Worm (Caenorhabditis elegans) whole organism, midembryonic: Measurements from ENCODE around the gene dct-7.

Experiments used
- T22C8.4 ChIP-seq: fragments of 200-800 bp; sonication (Bioruptor generic); IDR thresholded peaks from 2 replicates; pipeline ENCODE4 v1.3.6; 2022; ENCODE audit warnings: missing genetic modification characterization, missing compliant biosample characterization
- cog-1 ChIP-seq: sonication (generic microtip); optimal IDR thresholded peaks from 2 replicates; lab custom pipeline; 2016; ENCODE audit warnings: missing genetic modification characterization, missing compliant biosample characterization
- flt-1 ChIP-seq: fragments of 200-800 bp; sonication (Bioruptor generic); IDR thresholded peaks from 2 replicates; pipeline ENCODE4 v1.3.6; 2022; ENCODE audit warnings: missing genetic modification characterization, missing compliant biosample characterization
- klf-2 ChIP-seq: fragments of 200-800 bp; sonication (Bioruptor generic); conservative IDR thresholded peaks from 2 replicates; pipeline ENCODE4 v1.3.6; 2022; ENCODE audit warnings: missing genetic modification reagents, missing genetic modification characterization, missing compliant biosample characterization
- med-1 ChIP-seq: sonication (generic microtip); optimal IDR thresholded peaks from 2 replicates; lab custom pipeline; 2017; ENCODE audit warnings: missing genetic modification characterization, mild to moderate bottlenecking, missing compliant biosample characterization, antibody characterized with exemption, missing genetic modification reagents; ENCODE audit not compliant: insufficient read depth
- ref-1 ChIP-seq: fragments of 200-800 bp; sonication (Bioruptor generic); conservative IDR thresholded peaks from 2 replicates; pipeline ENCODE4 v1.3.6; 2022; ENCODE audit warnings: missing genetic modification reagents, missing genetic modification characterization, missing compliant biosample characterization
- tab-1 ChIP-seq: fragments of 200-800 bp; sonication (Bioruptor generic); IDR thresholded peaks from 2 replicates; pipeline ENCODE4 v1.3.6; 2022; ENCODE audit warnings: missing genetic modification characterization, missing compliant biosample characterization
- ztf-23 ChIP-seq: fragments of 200-800 bp; sonication (Bioruptor generic); IDR thresholded peaks from 2 replicates; pipeline ENCODE4 v1.3.6; 2022; ENCODE audit warnings: missing genetic modification reagents, missing genetic modification characterization, missing compliant biosample characterization
- ztf-29 ChIP-seq: fragments of 200-800 bp; sonication (Bioruptor generic); IDR thresholded peaks from 2 replicates; pipeline ENCODE4 v1.3.6; 2022; ENCODE audit warnings: missing genetic modification reagents, missing genetic modification characterization, missing compliant biosample characterization

Gene dct-7

DNA sequence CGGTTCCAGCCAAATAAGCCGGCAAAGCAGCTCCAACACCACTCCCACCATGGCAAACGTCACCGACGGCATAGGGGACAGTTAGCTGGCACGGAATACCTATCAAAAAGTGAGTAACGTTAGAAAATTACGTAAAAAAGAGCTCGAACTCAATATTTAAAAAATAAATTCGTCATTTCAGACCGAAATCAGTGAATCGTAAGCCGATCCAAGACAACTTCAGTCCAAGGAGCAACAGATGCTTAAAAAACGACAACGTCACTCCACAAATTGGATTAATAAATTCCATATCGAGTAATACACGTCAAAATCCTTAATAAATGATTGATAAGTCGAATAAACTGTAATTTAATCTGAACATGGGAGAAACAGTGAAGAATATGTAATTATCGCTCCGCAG, 15.9 kb upstream of the dct-7 start:
- TF ChIP-seq klf-2, result no peak
- no peak for TF ChIP-seq ztf-23 (GFP tag; lab: Robert Waterston, UW)
- no peak for TF ChIP-seq tab-1 (GFP tag; lab: Robert Waterston, UW)
- no peak for TF ChIP-seq flt-1 (GFP tag; lab: Robert Waterston, UW)
- TF ChIP-seq med-1, result no peak
- no peak for TF ChIP-seq ztf-29 (GFP tag; lab: Robert Waterston, UW)
- no peak for TF ChIP-seq cog-1 (tag; lab: Kevin White, UChicago)
- no peak for TF ChIP-seq T22C8.4 (GFP tag; lab: Robert Waterston, UW)
- no peak for TF ChIP-seq ref-1 (GFP tag; lab: Robert Waterston, UW)

DNA sequence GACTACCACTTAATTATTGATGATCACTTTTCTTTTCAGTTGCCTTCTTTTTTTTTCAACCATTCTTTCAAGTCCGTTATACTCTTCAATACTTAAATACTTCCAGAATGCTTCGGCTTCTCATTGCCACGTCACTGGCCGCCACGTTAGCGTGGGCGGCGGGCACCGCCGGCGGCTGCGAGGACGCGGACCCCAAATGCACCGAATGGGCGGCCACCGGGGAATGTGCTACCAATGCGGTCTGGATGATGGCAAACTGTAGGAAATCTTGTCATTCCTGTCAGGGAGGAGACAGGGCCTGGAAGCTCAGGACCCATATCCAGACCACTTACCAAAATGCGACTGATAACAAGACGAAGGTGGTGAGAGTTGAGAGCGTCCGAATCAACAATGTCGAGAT, 10.8 kb upstream of the dct-7 start, which contains the start of gene lgc-22:
TSS of gene lgc-22 (plus strand) at position 105 of the 400 bp plus-strand sequence.
- TF ChIP-seq ztf-29 (GFP tag; lab: Robert Waterston, UW), result no peak
- peak; percentile 41; the same call in 1 of the 2 replicates for TF ChIP-seq tab-1 (GFP tag; lab: Robert Waterston, UW)

DNA sequence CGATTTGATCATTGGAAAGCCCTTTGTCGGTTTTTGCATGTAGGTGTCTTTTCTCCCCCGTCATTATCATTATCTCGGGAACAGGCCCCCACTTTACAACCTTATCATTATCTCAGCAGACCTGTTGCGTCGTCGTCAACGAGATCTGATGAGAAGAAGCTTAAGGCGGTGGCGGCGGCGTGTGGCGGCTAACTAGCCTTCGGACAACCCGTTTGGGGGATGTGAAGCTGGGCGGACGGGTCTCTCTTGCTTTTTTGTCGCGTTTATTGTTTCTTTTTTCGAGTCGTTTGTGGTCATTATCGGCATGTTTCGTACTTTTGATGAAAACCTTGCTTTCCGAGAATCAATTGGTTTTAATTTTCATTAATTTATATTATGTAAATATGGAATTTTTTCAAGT, 9.6 kb upstream of the dct-7 start:
- no peak for TF ChIP-seq tab-1 (GFP tag; lab: Robert Waterston, UW)
- TF ChIP-seq flt-1 (GFP tag; lab: Robert Waterston, UW), result no peak
- no peak for TF ChIP-seq med-1
- no peak for TF ChIP-seq T22C8.4 (GFP tag; lab: Robert Waterston, UW)
- TF ChIP-seq ztf-23 (GFP tag; lab: Robert Waterston, UW), result no peak
- no peak for TF ChIP-seq ref-1 (GFP tag; lab: Robert Waterston, UW)
- TF ChIP-seq klf-2, result no peak
- TF ChIP-seq cog-1 (tag; lab: Kevin White, UChicago), result no peak
- no peak for TF ChIP-seq ztf-29 (GFP tag; lab: Robert Waterston, UW)

ce11 chrIV:4298983-4299382, 8.6 kb upstream of the dct-7 start, which contains the start of gene F15E6.9:
F15E6.9 (minus strand) TSS chrIV:4299083.
- TF ChIP-seq flt-1 (GFP tag; lab: Robert Waterston, UW) (no peak), ztf-23 (GFP tag; lab: Robert Waterston, UW) (no peak), cog-1 (tag; lab: Kevin White, UChicago) (no peak)

- TF ChIP-seq cog-1 (tag; lab: Kevin White, UChicago) (no peak), tab-1 (GFP tag; lab: Robert Waterston, UW) (no peak), med-1 (no peak), ztf-23 (GFP tag; lab: Robert Waterston, UW) (no peak), klf-2 (no peak)
Observed at ce11 chrIV:4294552-4294951, 4.2 kb upstream of the dct-7 start, which contains the start of gene F15E6.3. F15E6.3 (plus strand) TSS chrIV:4294895.

DNA sequence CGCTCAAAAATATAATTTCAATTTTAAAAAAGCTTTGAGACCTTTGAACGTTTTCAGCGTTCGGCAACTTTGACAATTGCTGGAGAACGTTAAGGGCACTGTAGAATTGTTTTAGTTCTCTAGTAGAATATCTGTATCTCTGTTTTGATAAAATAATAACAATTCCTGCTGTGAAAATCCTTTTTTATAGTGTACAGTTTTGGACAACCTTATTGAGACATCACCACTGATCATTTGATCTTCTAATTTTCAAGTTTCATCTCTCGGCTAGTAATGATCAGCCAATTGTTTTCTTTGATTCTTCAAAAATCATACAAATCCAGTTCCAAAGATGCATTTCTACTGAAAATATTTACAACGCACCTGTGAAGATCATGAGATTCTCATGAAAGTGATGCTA, 2.2 kb upstream of the dct-7 start, which contains the start of gene F15E6.10:
TSS of gene F15E6.10 (plus strand) at position 301 of the 400 bp plus-strand sequence.
- no peak for TF ChIP-seq T22C8.4 (GFP tag; lab: Robert Waterston, UW)
- TF ChIP-seq cog-1 (tag; lab: Kevin White, UChicago), result no peak
- no peak for TF ChIP-seq med-1
- TF ChIP-seq ztf-23 (GFP tag; lab: Robert Waterston, UW), result no peak
- no peak for TF ChIP-seq klf-2
- TF ChIP-seq ref-1 (GFP tag; lab: Robert Waterston, UW), result no peak
- TF ChIP-seq tab-1 (GFP tag; lab: Robert Waterston, UW), result no peak
- no peak for TF ChIP-seq flt-1 (GFP tag; lab: Robert Waterston, UW)

DNA sequence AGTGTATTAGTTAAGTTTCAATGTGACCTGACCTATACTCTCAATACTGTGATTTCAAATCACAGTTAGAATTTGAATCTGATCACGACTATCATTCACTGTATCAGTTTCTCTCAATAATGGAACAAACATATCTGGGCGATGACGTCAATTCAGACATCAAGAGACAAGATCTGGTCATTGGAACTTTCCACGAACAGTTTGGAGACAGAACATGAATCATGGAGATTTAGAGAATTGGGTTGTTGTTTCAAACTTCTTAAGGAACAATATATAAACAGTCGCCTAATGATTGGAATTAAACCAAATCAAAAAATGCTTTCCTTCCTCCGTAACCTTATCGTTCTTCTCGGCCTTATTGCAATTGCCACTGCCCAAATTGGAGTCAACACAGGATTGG, 802 bp upstream of the dct-7 start, which contains the start of gene F15E6.4:
TSS of gene F15E6.4 (plus strand) at position 301 of the 400 bp plus-strand sequence.
- TF ChIP-seq T22C8.4 (GFP tag; lab: Robert Waterston, UW) (no peak), tab-1 (GFP tag; lab: Robert Waterston, UW) (no peak), flt-1 (GFP tag; lab: Robert Waterston, UW) (no peak)

ce11 chrIV:4289267-4289666, 1.1 kb downstream of the dct-7 start, which contains the start of gene F15E6.5:
F15E6.5 (plus strand) TSS chrIV:4289567.
- TF ChIP-seq tab-1 (GFP tag; lab: Robert Waterston, UW), result no peak
- no peak for TF ChIP-seq ztf-29 (GFP tag; lab: Robert Waterston, UW)
- TF ChIP-seq ztf-23 (GFP tag; lab: Robert Waterston, UW), result no peak
- TF ChIP-seq flt-1 (GFP tag; lab: Robert Waterston, UW), result no peak
- TF ChIP-seq ref-1 (GFP tag; lab: Robert Waterston, UW), result no peak
- TF ChIP-seq cog-1 (tag; lab: Kevin White, UChicago), result no peak
- no peak for TF ChIP-seq T22C8.4 (GFP tag; lab: Robert Waterston, UW)
- TF ChIP-seq med-1, result no peak
- TF ChIP-seq klf-2, result no peak

- no peak for TF ChIP-seq flt-1 (GFP tag; lab: Robert Waterston, UW)
- no peak for TF ChIP-seq cog-1 (tag; lab: Kevin White, UChicago)
- TF ChIP-seq ztf-23 (GFP tag; lab: Robert Waterston, UW), result no peak
- TF ChIP-seq med-1, result no peak
- no peak for TF ChIP-seq T22C8.4 (GFP tag; lab: Robert Waterston, UW)
- no peak for TF ChIP-seq ztf-29 (GFP tag; lab: Robert Waterston, UW)
- no peak for TF ChIP-seq ref-1 (GFP tag; lab: Robert Waterston, UW)
- no peak for TF ChIP-seq tab-1 (GFP tag; lab: Robert Waterston, UW)
- TF ChIP-seq klf-2, result no peak
Observed at ce11 chrIV:4288332-4288731, 2.0 kb downstream of the dct-7 start, which contains the start of gene srv-4. srv-4 (minus strand) TSS chrIV:4288432.

- TF ChIP-seq med-1 (no peak), flt-1 (GFP tag; lab: Robert Waterston, UW) (no peak), ztf-23 (GFP tag; lab: Robert Waterston, UW) (no peak), ref-1 (GFP tag; lab: Robert Waterston, UW) (no peak), ztf-29 (GFP tag; lab: Robert Waterston, UW) (no peak), T22C8.4 (GFP tag; lab: Robert Waterston, UW) (no peak), cog-1 (tag; lab: Kevin White, UChicago) (no peak)
Observed at ce11 chrIV:4284989-4285388, 5.4 kb downstream of the dct-7 start.
